Fruit fly (Drosophila melanogaster) whole organism, prepupa: Measurements from ENCODE around the gene CG7988.
A peak's percentile ranks its signal among the peaks of the same experiment; 100 is the strongest.

Source experiments
- Blimp-1 ChIP-seq: fragments of 200-800 bp; sonication (Bioruptor generic); optimal IDR thresholded peaks from 3 replicates; lab custom pipeline; 2017; ENCODE audit warnings: missing biosample characterization, missing genetic modification characterization, mild to moderate bottlenecking, moderate library complexity, missing genetic modification reagents
- CG10631 ChIP-seq: fragments of 200-800 bp; sonication (Bioruptor generic); optimal IDR thresholded peaks from 2 replicates; lab custom pipeline; 2016; ENCODE audit warnings: missing biosample characterization, missing genetic modification characterization
- CG10669 ChIP-seq: fragments of 200-800 bp; sonication (Bioruptor generic); optimal IDR thresholded peaks from 3 replicates; lab custom pipeline; 2018; ENCODE audit warnings: missing biosample characterization, mild to moderate bottlenecking, missing genetic modification characterization, moderate library complexity
- CG11294 ChIP-seq: fragments of 200-800 bp; sonication (Bioruptor generic); IDR thresholded peaks from 2 replicates; pipeline ENCODE4 v1.3.6; 2022; ENCODE audit warnings: missing biosample characterization, missing genetic modification characterization
- CG11762 ChIP-seq: fragments of 200-800 bp; sonication (Bioruptor generic); optimal IDR thresholded peaks from 3 replicates; lab custom pipeline; 2016; ENCODE audit warnings: missing biosample characterization, missing genetic modification characterization; ENCODE audit not compliant: insufficient read depth
- CG11902 ChIP-seq: fragments of 200-800 bp; sonication (Bioruptor generic); optimal IDR thresholded peaks from 3 replicates; lab custom pipeline; 2016; ENCODE audit warnings: missing biosample characterization, missing genetic modification characterization
- CG1621 ChIP-seq: fragments of 200-800 bp; sonication (Bioruptor generic); optimal IDR thresholded peaks from 3 replicates; lab custom pipeline; 2018; ENCODE audit warnings: missing biosample characterization, mild to moderate bottlenecking, missing genetic modification characterization
- CG16779 ChIP-seq: fragments of 200-800 bp; sonication (Bioruptor generic); optimal IDR thresholded peaks from 3 replicates; lab custom pipeline; 2017; ENCODE audit warnings: missing biosample characterization, mild to moderate bottlenecking, missing genetic modification characterization
- CG31627 ChIP-seq: fragments of 200-800 bp; sonication (Bioruptor generic); optimal IDR thresholded peaks from 3 replicates; lab custom pipeline; 2016; ENCODE audit warnings: missing biosample characterization, missing genetic modification characterization
- CG32006 ChIP-seq: fragments of 200-800 bp; sonication (Bioruptor generic); optimal IDR thresholded peaks from 3 replicates; lab custom pipeline; 2017; ENCODE audit warnings: missing biosample characterization, mild to moderate bottlenecking, missing genetic modification characterization
- CG34406 ChIP-seq: fragments of 200-800 bp; sonication (Bioruptor generic); optimal IDR thresholded peaks from 3 replicates; lab custom pipeline; 2016; ENCODE audit warnings: missing biosample characterization, missing genetic modification characterization
- CG3919 ChIP-seq: fragments of 200-800 bp; sonication (Bioruptor generic); optimal IDR thresholded peaks from 3 replicates; lab custom pipeline; 2016; ENCODE audit warnings: missing biosample characterization, missing genetic modification characterization
- CG6163 ChIP-seq: fragments of 200-800 bp; sonication (Bioruptor generic); IDR thresholded peaks from 3 replicates; pipeline ENCODE4 v1.3.6; 2022; ENCODE audit warnings: missing biosample characterization, missing genetic modification characterization
- CG6276 ChIP-seq: fragments of 200-800 bp; sonication (Bioruptor generic); optimal IDR thresholded peaks from 2 replicates; lab custom pipeline; 2017; ENCODE audit warnings: missing biosample characterization, mild to moderate bottlenecking, missing genetic modification characterization
- CG6792 ChIP-seq: fragments of 200-800 bp; sonication (Bioruptor generic); optimal IDR thresholded peaks from 3 replicates; lab custom pipeline; 2016; ENCODE audit warnings: missing biosample characterization, missing genetic modification characterization
- CG6854 ChIP-seq: fragments of 200-800 bp; sonication (Bioruptor generic); optimal IDR thresholded peaks from 2 replicates; lab custom pipeline; 2017; ENCODE audit warnings: missing biosample characterization, mild to moderate bottlenecking, missing genetic modification characterization
- CG7368 ChIP-seq: fragments of 200-800 bp; sonication (Bioruptor generic); optimal IDR thresholded peaks from 3 replicates; lab custom pipeline; 2016; ENCODE audit warnings: missing biosample characterization, missing genetic modification characterization
- CG8119 ChIP-seq: fragments of 200-800 bp; sonication (Bioruptor generic); IDR thresholded peaks from 3 replicates; pipeline ENCODE4 v1.3.6; 2022; ENCODE audit warnings: missing biosample characterization, missing genetic modification characterization
- CG8319 ChIP-seq: fragments of 200-800 bp; sonication (Bioruptor generic); optimal IDR thresholded peaks from 3 replicates; lab custom pipeline; 2016; ENCODE audit warnings: missing biosample characterization, missing genetic modification characterization
- Eip75B ChIP-seq: fragments of 200-800 bp; sonication (Bioruptor generic); optimal IDR thresholded peaks from 3 replicates; lab custom pipeline; 2016; ENCODE audit warnings: missing biosample characterization, missing genetic modification characterization
- Eip78C ChIP-seq: fragments of 200-800 bp; sonication (Bioruptor generic); peaks from one replicate; lab custom pipeline; 2016; ENCODE audit warnings: missing biosample characterization, missing genetic modification characterization
- Eip93F ChIP-seq: fragments of 200-800 bp; sonication (Bioruptor generic); optimal IDR thresholded peaks from 2 replicates; lab custom pipeline; 2016; ENCODE audit warnings: missing biosample characterization, mild to moderate bottlenecking, missing genetic modification characterization
- Ets21C ChIP-seq: fragments of 200-800 bp; sonication (Bioruptor generic); optimal IDR thresholded peaks from 3 replicates; lab custom pipeline; 2016; ENCODE audit warnings: missing biosample characterization, missing genetic modification characterization
- Hr38 ChIP-seq: sonication (Bioruptor generic); optimal IDR thresholded peaks from 2 replicates; lab custom pipeline; 2016; ENCODE audit warnings: missing biosample characterization, missing genetic modification characterization
- Hr4 ChIP-seq: fragments of 200-800 bp; sonication (Bioruptor generic); optimal IDR thresholded peaks from 3 replicates; lab custom pipeline; 2016; ENCODE audit warnings: missing biosample characterization, missing genetic modification characterization
- Lpt ChIP-seq: fragments of 200-800 bp; sonication (Bioruptor generic); optimal IDR thresholded peaks from 3 replicates; lab custom pipeline; 2016; ENCODE audit warnings: missing biosample characterization, missing genetic modification characterization
- OdsH ChIP-seq: fragments of 200-800 bp; sonication (Bioruptor generic); optimal IDR thresholded peaks from 3 replicates; lab custom pipeline; 2016; ENCODE audit warnings: missing biosample characterization, missing genetic modification characterization
- Smox ChIP-seq: fragments of 200-800 bp; sonication (Bioruptor generic); optimal IDR thresholded peaks from 3 replicates; lab custom pipeline; 2016; ENCODE audit warnings: missing biosample characterization, missing genetic modification characterization
- Sox14 ChIP-seq: fragments of 200-800 bp; sonication (Bioruptor generic); optimal IDR thresholded peaks from 3 replicates; lab custom pipeline; 2016; ENCODE audit warnings: missing biosample characterization, missing genetic modification characterization
- Sox15 ChIP-seq: fragments of 200-800 bp; sonication (Bioruptor generic); optimal IDR thresholded peaks from 3 replicates; lab custom pipeline; 2016; ENCODE audit warnings: missing biosample characterization, missing genetic modification characterization
- achi ChIP-seq: fragments of 200-800 bp; sonication (Bioruptor generic); optimal IDR thresholded peaks from 3 replicates; lab custom pipeline; 2016; ENCODE audit warnings: missing biosample characterization, missing genetic modification characterization
- cyc ChIP-seq: fragments of 200-800 bp; sonication (Bioruptor generic); optimal IDR thresholded peaks from 3 replicates; lab custom pipeline; 2016; ENCODE audit warnings: missing biosample characterization, missing genetic modification characterization
- dac ChIP-seq: fragments of 200-800 bp; sonication (Bioruptor generic); optimal IDR thresholded peaks from 2 replicates; lab custom pipeline; 2017; ENCODE audit warnings: missing biosample characterization, mild to moderate bottlenecking, missing genetic modification characterization
- dsx ChIP-seq: fragments of 200-800 bp; optimal IDR thresholded peaks from 3 replicates; lab custom pipeline; 2019; ENCODE audit warnings: missing biosample characterization, mild to moderate bottlenecking, missing genetic modification characterization, moderate library complexity; ENCODE audit not compliant: poor library complexity, severe bottlenecking
- eg ChIP-seq: fragments of 200-800 bp; sonication (Bioruptor generic); IDR thresholded peaks from 3 replicates; pipeline ENCODE4 v1.3.6; 2022; ENCODE audit warnings: missing biosample characterization, missing genetic modification characterization
- fd59A ChIP-seq: fragments of 200-800 bp; sonication (Bioruptor generic); optimal IDR thresholded peaks from 2 replicates; lab custom pipeline; 2017; ENCODE audit warnings: missing biosample characterization, mild to moderate bottlenecking, missing genetic modification characterization, missing genetic modification reagents
- fkh ChIP-seq: fragments of 200-800 bp; sonication (Bioruptor generic); optimal IDR thresholded peaks from 3 replicates; lab custom pipeline; 2017; ENCODE audit warnings: missing biosample characterization, mild to moderate bottlenecking, missing genetic modification characterization, moderate library complexity
- net ChIP-seq: fragments of 200-800 bp; sonication (Bioruptor generic); optimal IDR thresholded peaks from 3 replicates; lab custom pipeline; 2016; ENCODE audit warnings: missing biosample characterization, missing genetic modification characterization
- spab ChIP-seq: fragments of 200-800 bp; sonication (Bioruptor generic); optimal IDR thresholded peaks from 2 replicates; lab custom pipeline; 2017; ENCODE audit warnings: missing biosample characterization, mild to moderate bottlenecking, missing genetic modification characterization, missing genetic modification reagents
- ss ChIP-seq, 2 experiments: fragments of 200-800 bp; sonication (Bioruptor generic); optimal IDR thresholded peaks; 2 replicates in 1 of 2; 3 replicates in 1 of 2; lab custom pipeline; 2017 to 2018; ENCODE audit warnings: mild to moderate bottlenecking in 2 of 2, missing biosample characterization in 2 of 2, missing genetic modification characterization in 2 of 2, moderate library complexity in 1 of 2
- svp ChIP-seq: fragments of 200-800 bp; sonication (Bioruptor generic); peaks from one replicate; lab custom pipeline; 2016; ENCODE audit warnings: missing biosample characterization, missing genetic modification characterization
- topi ChIP-seq: fragments of 200-800 bp; sonication (Bioruptor generic); optimal IDR thresholded peaks from 3 replicates; lab custom pipeline; 2016; ENCODE audit warnings: missing biosample characterization, missing genetic modification characterization
- vri ChIP-seq: fragments of 200-800 bp; sonication (Bioruptor generic); optimal IDR thresholded peaks from 3 replicates; lab custom pipeline; 2016; ENCODE audit warnings: missing biosample characterization, mild to moderate bottlenecking, missing genetic modification characterization

The CG7988 gene

dm6 chr3R:18244171-18245043, 24.1 kb downstream of the CG7988 start:
- TF ChIP-seq Eip75B (peak; percentile 57), OdsH (GFP tag; lab: Kevin White, UChicago) (no peak), CG6163 (GFP tag; lab: Robert Waterston, UW) (peak; percentile 65; the same call in 2 of the 3 replicates), fkh (peak; percentile 53), Eip78C (GFP tag; lab: Kevin White, UChicago) (peak; percentile 56), Hr4 (no peak), CG31627 (no peak), CG16779 (tag; lab: Kevin White, UChicago) (no peak), eg (peak; percentile 47; the same call in 1 of the 3 replicates), CG1621 (peak; percentile 24), Lpt (GFP tag; lab: Kevin White, UChicago) (peak; percentile 79), dsx (GFP tag; lab: Kevin White, UChicago) (peak; percentile 35), CG7368 (no peak), cyc (peak; percentile 21), topi (GFP tag; lab: Kevin White, UChicago) (no peak), vri (GFP tag; lab: Kevin White, UChicago) (peak; percentile 25), Blimp-1 (GFP tag; lab: Kevin White, UChicago) (no peak), CG11902 (GFP tag; lab: Kevin White, UChicago) (no peak), Smox (GFP tag; lab: Kevin White, UChicago) (no peak), spab (GFP tag; lab: Kevin White, UChicago) (no peak), Hr38 (GFP tag; lab: Kevin White, UChicago) (no peak), achi (no peak), Ets21C (no peak), Sox14 (GFP tag; lab: Kevin White, UChicago) (peak; percentile 32), svp (GFP tag; lab: Kevin White, UChicago) (peak; percentile 100), CG8119 (GFP tag; lab: Robert Waterston, UW) (peak; percentile 19; the same call in 2 of the 3 replicates), CG6792 (GFP tag; lab: Kevin White, UChicago) (peak; percentile 13), fd59A (no peak)
- TF ChIP-seq, all 60 proteins: peak for 14

- peak in 1 of 2 experiments; percentile 0 for TF ChIP-seq ss (GFP tag; optimal IDR thresholded peaks at IDR 0.05; lab: Kevin White, UChicago)
- no peak for TF ChIP-seq CG10669 (GFP tag; lab: Kevin White, UChicago)
- TF ChIP-seq Sox15: no peak
- TF ChIP-seq CG6854 (GFP tag; lab: Kevin White, UChicago): no peak
Measured at dm6 chr3R:18245044-18245596, 24.8 kb downstream of the CG7988 start.

- TF ChIP-seq Ets21C: no peak
- no peak for TF ChIP-seq fd59A
- TF ChIP-seq OdsH (GFP tag; lab: Kevin White, UChicago): no peak
- no peak for TF ChIP-seq fkh
- no peak for TF ChIP-seq Blimp-1 (GFP tag; lab: Kevin White, UChicago)
- no peak for TF ChIP-seq CG32006 (GFP tag; lab: Kevin White, UChicago)
- TF ChIP-seq Hr38 (GFP tag; lab: Kevin White, UChicago): no peak
Measured at dm6 chr3R:18246041-18246440, 25.7 kb downstream of the CG7988 start.

- TF ChIP-seq CG8319 (GFP tag; lab: Kevin White, UChicago) (no peak), fd59A (no peak), CG10631 (GFP tag; lab: Kevin White, UChicago) (no peak), Eip75B (no peak), dac (no peak), CG11762 (GFP tag; lab: Kevin White, UChicago) (no peak), Sox14 (GFP tag; lab: Kevin White, UChicago) (no peak), CG6792 (GFP tag; lab: Kevin White, UChicago) (no peak), eg (no peak), CG8119 (GFP tag; lab: Robert Waterston, UW) (no peak), Eip93F (GFP tag; lab: Kevin White, UChicago) (no peak), CG3919 (no peak), CG6854 (GFP tag; lab: Kevin White, UChicago) (no peak), CG6276 (GFP tag; lab: Kevin White, UChicago) (no peak), CG11294 (GFP tag; lab: Robert Waterston, UW) (no peak), CG34406 (GFP tag; lab: Kevin White, UChicago) (no peak), net (GFP tag; lab: Kevin White, UChicago) (no peak)
Measured at dm6 chr3R:18249268-18249667, 28.9 kb downstream of the CG7988 start.
